Fruit fly (Drosophila melanogaster) whole organism, prepupa: ENCODE measurements around the gene CG5968.

Source experiments
- Blimp-1 ChIP-seq: fragments of 200-800 bp; sonication (Bioruptor generic); optimal IDR thresholded peaks from 3 replicates; lab custom pipeline; 2017; ENCODE audit warnings: missing biosample characterization, missing genetic modification characterization, mild to moderate bottlenecking, moderate library complexity, missing genetic modification reagents
- CG10669 ChIP-seq: fragments of 200-800 bp; sonication (Bioruptor generic); optimal IDR thresholded peaks from 3 replicates; lab custom pipeline; 2018; ENCODE audit warnings: missing biosample characterization, mild to moderate bottlenecking, missing genetic modification characterization, moderate library complexity
- CG11294 ChIP-seq: fragments of 200-800 bp; sonication (Bioruptor generic); IDR thresholded peaks from 2 replicates; pipeline ENCODE4 v1.3.6; 2022; ENCODE audit warnings: missing biosample characterization, missing genetic modification characterization
- CG15336 ChIP-seq: fragments of 200-800 bp; sonication (Bioruptor generic); IDR thresholded peaks from 2 replicates; pipeline ENCODE4 v1.3.6; 2022; ENCODE audit warnings: missing biosample characterization, missing genetic modification characterization
- CG3032 ChIP-seq: fragments of 200-800 bp; optimal IDR thresholded peaks from 2 replicates; lab custom pipeline; 2019; ENCODE audit warnings: missing biosample characterization, mild to moderate bottlenecking, missing genetic modification characterization, moderate library complexity
- CG31627 ChIP-seq: fragments of 200-800 bp; sonication (Bioruptor generic); optimal IDR thresholded peaks from 3 replicates; lab custom pipeline; 2016; ENCODE audit warnings: missing biosample characterization, missing genetic modification characterization
- CG32006 ChIP-seq: fragments of 200-800 bp; sonication (Bioruptor generic); optimal IDR thresholded peaks from 3 replicates; lab custom pipeline; 2017; ENCODE audit warnings: missing biosample characterization, mild to moderate bottlenecking, missing genetic modification characterization
- CG34406 ChIP-seq: fragments of 200-800 bp; sonication (Bioruptor generic); optimal IDR thresholded peaks from 3 replicates; lab custom pipeline; 2016; ENCODE audit warnings: missing biosample characterization, missing genetic modification characterization
- CG3919 ChIP-seq: fragments of 200-800 bp; sonication (Bioruptor generic); optimal IDR thresholded peaks from 3 replicates; lab custom pipeline; 2016; ENCODE audit warnings: missing biosample characterization, missing genetic modification characterization
- CG4318 ChIP-seq: fragments of 200-800 bp; sonication (Bioruptor generic); optimal IDR thresholded peaks from 3 replicates; lab custom pipeline; 2017; ENCODE audit warnings: missing biosample characterization, mild to moderate bottlenecking, missing genetic modification characterization
- CG6276 ChIP-seq: fragments of 200-800 bp; sonication (Bioruptor generic); optimal IDR thresholded peaks from 2 replicates; lab custom pipeline; 2017; ENCODE audit warnings: missing biosample characterization, mild to moderate bottlenecking, missing genetic modification characterization
- CG6792 ChIP-seq: fragments of 200-800 bp; sonication (Bioruptor generic); optimal IDR thresholded peaks from 3 replicates; lab custom pipeline; 2016; ENCODE audit warnings: missing biosample characterization, missing genetic modification characterization
- CG6854 ChIP-seq: fragments of 200-800 bp; sonication (Bioruptor generic); optimal IDR thresholded peaks from 2 replicates; lab custom pipeline; 2017; ENCODE audit warnings: missing biosample characterization, mild to moderate bottlenecking, missing genetic modification characterization
- CG7368 ChIP-seq: fragments of 200-800 bp; sonication (Bioruptor generic); optimal IDR thresholded peaks from 3 replicates; lab custom pipeline; 2016; ENCODE audit warnings: missing biosample characterization, missing genetic modification characterization
- CG8119 ChIP-seq: fragments of 200-800 bp; sonication (Bioruptor generic); IDR thresholded peaks from 3 replicates; pipeline ENCODE4 v1.3.6; 2022; ENCODE audit warnings: missing biosample characterization, missing genetic modification characterization
- CG8632 ChIP-seq: fragments of 200-800 bp; sonication (Bioruptor generic); optimal IDR thresholded peaks from 3 replicates; lab custom pipeline; 2016; ENCODE audit warnings: missing biosample characterization, missing genetic modification characterization
- CG9139 ChIP-seq: fragments of 200-800 bp; sonication (Bioruptor generic); optimal IDR thresholded peaks from 3 replicates; lab custom pipeline; 2017; ENCODE audit warnings: missing biosample characterization, mild to moderate bottlenecking, missing genetic modification characterization
- Eip78C ChIP-seq: fragments of 200-800 bp; sonication (Bioruptor generic); peaks from one replicate; lab custom pipeline; 2016; ENCODE audit warnings: missing biosample characterization, missing genetic modification characterization
- Eip93F ChIP-seq: fragments of 200-800 bp; sonication (Bioruptor generic); optimal IDR thresholded peaks from 2 replicates; lab custom pipeline; 2016; ENCODE audit warnings: missing biosample characterization, mild to moderate bottlenecking, missing genetic modification characterization
- Ets96B ChIP-seq: fragments of 200-800 bp; optimal IDR thresholded peaks from 2 replicates; lab custom pipeline; 2019; ENCODE audit warnings: missing biosample characterization, mild to moderate bottlenecking, missing genetic modification characterization, moderate library complexity
- Gug ChIP-seq: fragments of 200-800 bp; sonication (Bioruptor generic); IDR thresholded peaks from 2 replicates; pipeline ENCODE4 v1.3.6; 2022; ENCODE audit warnings: missing biosample characterization, missing genetic modification characterization
- Hr38 ChIP-seq: sonication (Bioruptor generic); optimal IDR thresholded peaks from 2 replicates; lab custom pipeline; 2016; ENCODE audit warnings: missing biosample characterization, missing genetic modification characterization
- Hr39 ChIP-seq: fragments of 200-800 bp; sonication (Bioruptor generic); optimal IDR thresholded peaks from 2 replicates; lab custom pipeline; 2016; ENCODE audit warnings: missing biosample characterization, missing genetic modification characterization
- Hr4 ChIP-seq: fragments of 200-800 bp; sonication (Bioruptor generic); optimal IDR thresholded peaks from 3 replicates; lab custom pipeline; 2016; ENCODE audit warnings: missing biosample characterization, missing genetic modification characterization
- Lpt ChIP-seq: fragments of 200-800 bp; sonication (Bioruptor generic); optimal IDR thresholded peaks from 3 replicates; lab custom pipeline; 2016; ENCODE audit warnings: missing biosample characterization, missing genetic modification characterization
- Met ChIP-seq: fragments of 200-800 bp; sonication (Bioruptor generic); optimal IDR thresholded peaks from 3 replicates; lab custom pipeline; 2016; ENCODE audit warnings: missing biosample characterization, missing genetic modification characterization
- OdsH ChIP-seq: fragments of 200-800 bp; sonication (Bioruptor generic); optimal IDR thresholded peaks from 3 replicates; lab custom pipeline; 2016; ENCODE audit warnings: missing biosample characterization, missing genetic modification characterization
- Smox ChIP-seq: fragments of 200-800 bp; sonication (Bioruptor generic); optimal IDR thresholded peaks from 3 replicates; lab custom pipeline; 2016; ENCODE audit warnings: missing biosample characterization, missing genetic modification characterization
- Sox102F ChIP-seq: fragments of 200-800 bp; sonication (Bioruptor generic); optimal IDR thresholded peaks from 2 replicates; lab custom pipeline; 2016; ENCODE audit warnings: missing biosample characterization, mild to moderate bottlenecking, missing genetic modification characterization
- Sox14 ChIP-seq: fragments of 200-800 bp; sonication (Bioruptor generic); optimal IDR thresholded peaks from 3 replicates; lab custom pipeline; 2016; ENCODE audit warnings: missing biosample characterization, missing genetic modification characterization
- Sox15 ChIP-seq: fragments of 200-800 bp; sonication (Bioruptor generic); optimal IDR thresholded peaks from 3 replicates; lab custom pipeline; 2016; ENCODE audit warnings: missing biosample characterization, missing genetic modification characterization
- achi ChIP-seq: fragments of 200-800 bp; sonication (Bioruptor generic); optimal IDR thresholded peaks from 3 replicates; lab custom pipeline; 2016; ENCODE audit warnings: missing biosample characterization, missing genetic modification characterization
- acj6 ChIP-seq: fragments of 200-800 bp; sonication (Bioruptor generic); optimal IDR thresholded peaks from 3 replicates; lab custom pipeline; 2016; ENCODE audit warnings: missing biosample characterization, missing genetic modification characterization
- cyc ChIP-seq: fragments of 200-800 bp; sonication (Bioruptor generic); optimal IDR thresholded peaks from 3 replicates; lab custom pipeline; 2016; ENCODE audit warnings: missing biosample characterization, missing genetic modification characterization
- dac ChIP-seq: fragments of 200-800 bp; sonication (Bioruptor generic); optimal IDR thresholded peaks from 2 replicates; lab custom pipeline; 2017; ENCODE audit warnings: missing biosample characterization, mild to moderate bottlenecking, missing genetic modification characterization
- dsx ChIP-seq: fragments of 200-800 bp; optimal IDR thresholded peaks from 3 replicates; lab custom pipeline; 2019; ENCODE audit warnings: missing biosample characterization, mild to moderate bottlenecking, missing genetic modification characterization, moderate library complexity; ENCODE audit not compliant: poor library complexity, severe bottlenecking
- eg ChIP-seq: fragments of 200-800 bp; sonication (Bioruptor generic); IDR thresholded peaks from 3 replicates; pipeline ENCODE4 v1.3.6; 2022; ENCODE audit warnings: missing biosample characterization, missing genetic modification characterization
- esn ChIP-seq: fragments of 200-800 bp; sonication (Bioruptor generic); optimal IDR thresholded peaks from 2 replicates; lab custom pipeline; 2016; ENCODE audit warnings: missing biosample characterization, mild to moderate bottlenecking, missing genetic modification characterization, moderate library complexity
- fd59A ChIP-seq: fragments of 200-800 bp; sonication (Bioruptor generic); optimal IDR thresholded peaks from 2 replicates; lab custom pipeline; 2017; ENCODE audit warnings: missing biosample characterization, mild to moderate bottlenecking, missing genetic modification characterization, missing genetic modification reagents
- fd85E ChIP-seq: fragments of 200-800 bp; sonication (Bioruptor generic); optimal IDR thresholded peaks from 3 replicates; lab custom pipeline; 2016; ENCODE audit warnings: missing biosample characterization, missing genetic modification characterization
- fkh ChIP-seq: fragments of 200-800 bp; sonication (Bioruptor generic); optimal IDR thresholded peaks from 3 replicates; lab custom pipeline; 2017; ENCODE audit warnings: missing biosample characterization, mild to moderate bottlenecking, missing genetic modification characterization, moderate library complexity
- lz ChIP-seq: fragments of 200-800 bp; sonication (Bioruptor generic); optimal IDR thresholded peaks from 3 replicates; lab custom pipeline; 2016; ENCODE audit warnings: missing biosample characterization, missing genetic modification characterization
- pdm3 ChIP-seq: fragments of 200-800 bp; sonication (Bioruptor generic); optimal IDR thresholded peaks from 3 replicates; lab custom pipeline; 2016; ENCODE audit warnings: missing biosample characterization, missing genetic modification characterization
- salr ChIP-seq, 2 experiments: fragments of 200-800 bp; sonication (Bioruptor generic); optimal IDR thresholded peaks; 3 replicates each; lab custom pipeline; 2016 to 2018; ENCODE audit warnings: missing biosample characterization in 2 of 2, missing genetic modification characterization in 2 of 2, mild to moderate bottlenecking in 1 of 2
- spab ChIP-seq: fragments of 200-800 bp; sonication (Bioruptor generic); optimal IDR thresholded peaks from 2 replicates; lab custom pipeline; 2017; ENCODE audit warnings: missing biosample characterization, mild to moderate bottlenecking, missing genetic modification characterization, missing genetic modification reagents
- ss ChIP-seq, 2 experiments: fragments of 200-800 bp; sonication (Bioruptor generic); optimal IDR thresholded peaks; 2 replicates in 1 of 2; 3 replicates in 1 of 2; lab custom pipeline; 2017 to 2018; ENCODE audit warnings: mild to moderate bottlenecking in 2 of 2, missing biosample characterization in 2 of 2, missing genetic modification characterization in 2 of 2, moderate library complexity in 1 of 2
- topi ChIP-seq: fragments of 200-800 bp; sonication (Bioruptor generic); optimal IDR thresholded peaks from 3 replicates; lab custom pipeline; 2016; ENCODE audit warnings: missing biosample characterization, missing genetic modification characterization

Gene CG5968

DNA sequence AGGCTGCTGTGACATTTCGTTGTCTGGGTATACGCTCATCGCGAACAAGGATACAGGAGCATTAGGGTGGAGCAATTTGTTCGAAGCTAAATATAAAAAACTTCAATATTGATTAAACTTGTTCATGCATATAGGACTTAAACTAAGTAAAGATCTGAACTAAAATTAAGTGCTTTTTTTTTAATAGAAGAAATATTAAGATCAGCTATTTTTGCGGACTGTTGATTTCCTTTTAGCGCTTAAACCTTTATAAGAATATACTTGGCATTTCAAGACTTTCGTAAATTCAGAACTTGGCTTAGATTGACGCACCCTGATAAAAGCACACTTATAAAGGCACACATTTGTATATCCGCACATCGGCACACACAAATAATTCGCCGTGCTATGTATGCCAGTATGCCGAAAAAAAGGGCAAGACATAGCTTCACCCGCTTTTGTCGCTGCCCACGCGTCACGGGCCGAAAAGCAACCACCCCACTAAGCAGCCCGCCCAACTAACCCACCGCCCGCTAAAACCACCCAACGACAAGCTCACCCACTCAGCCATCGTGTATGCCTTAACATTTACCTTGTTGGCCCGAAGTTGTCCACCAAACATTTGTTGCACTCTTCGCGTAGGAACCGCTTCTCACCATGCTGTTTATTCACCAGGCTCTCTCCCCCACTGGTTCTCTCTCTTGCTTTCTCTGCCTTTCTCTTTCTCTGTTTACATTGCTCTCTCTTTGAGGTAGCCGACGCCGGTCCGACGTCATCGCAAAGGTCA lies 1.9 kb downstream of the CG5968 start (continued):
- TF ChIP-seq CG9139 (GFP tag; lab: Kevin White, UChicago) (no peak), CG31627 (GFP tag; lab: Kevin White, UChicago) (peak; percentile 24), salr (GFP tag; optimal IDR thresholded peaks at IDR 0.05; lab: Kevin White, UChicago) (no peak), topi (GFP tag; lab: Kevin White, UChicago) (no peak), acj6 (GFP tag; lab: Kevin White, UChicago) (peak; percentile 38), Blimp-1 (GFP tag; lab: Kevin White, UChicago) (no peak), Gug (peak; percentile 27; the same call in 1 of the 2 replicates), CG11294 (GFP tag; lab: Robert Waterston, UW) (peak; percentile 39; the same call in 1 of the 2 replicates), Hr39 (GFP tag; lab: Kevin White, UChicago) (no peak)

dm6 chr2L:16545772-16546171 lies 4.0 kb downstream of the CG5968 start:
- TF ChIP-seq CG11294 (GFP tag; lab: Robert Waterston, UW) (peak; percentile 82), fd59A (GFP tag; lab: Kevin White, UChicago) (peak; percentile 45), lz (GFP tag; lab: Kevin White, UChicago) (peak; percentile 83), dsx (GFP tag; lab: Kevin White, UChicago) (peak; percentile 60), Sox102F (GFP tag; lab: Kevin White, UChicago) (peak; percentile 89), spab (GFP tag; lab: Kevin White, UChicago) (peak; percentile 48), CG6854 (GFP tag; lab: Kevin White, UChicago) (peak; percentile 65), CG15336 (GFP tag; lab: Robert Waterston, UW) (peak; percentile 95), achi (GFP tag; lab: Kevin White, UChicago) (peak; percentile 87), Ets96B (tag; lab: Kevin White, UChicago) (peak; percentile 70), CG3032 (tag; lab: Kevin White, UChicago) (peak; percentile 53), CG9139 (GFP tag; lab: Kevin White, UChicago) (peak; percentile 38), Sox14 (GFP tag; lab: Kevin White, UChicago) (peak; percentile 88), Eip93F (GFP tag; lab: Kevin White, UChicago) (peak; percentile 68), Lpt (GFP tag; lab: Kevin White, UChicago) (peak; percentile 94), CG8632 (GFP tag; lab: Kevin White, UChicago) (peak; percentile 68), cyc (GFP tag; lab: Kevin White, UChicago) (peak; percentile 78), acj6 (GFP tag; lab: Kevin White, UChicago) (peak; percentile 77), eg (GFP tag; lab: Robert Waterston, UW) (peak; percentile 95), ss (GFP tag; optimal IDR thresholded peaks at IDR 0.05; lab: Kevin White, UChicago) (peak; percentile 43 to 60), pdm3 (peak; percentile 88), esn (GFP tag; lab: Kevin White, UChicago) (peak; percentile 85), CG8119 (GFP tag; lab: Robert Waterston, UW) (peak; percentile 94), fd85E (GFP tag; lab: Kevin White, UChicago) (no peak), Smox (GFP tag; lab: Kevin White, UChicago) (peak; percentile 81), dac (GFP tag; lab: Kevin White, UChicago) (peak; percentile 93), CG32006 (GFP tag; lab: Kevin White, UChicago) (peak; percentile 95), CG4318 (peak; percentile 91), Hr4 (GFP tag; lab: Kevin White, UChicago) (peak; percentile 96), CG3919 (GFP tag; lab: Kevin White, UChicago) (peak; percentile 90), Eip78C (GFP tag; lab: Kevin White, UChicago) (peak; percentile 95), CG31627 (GFP tag; lab: Kevin White, UChicago) (peak; percentile 81), CG34406 (GFP tag; lab: Kevin White, UChicago) (peak; percentile 72), Sox15 (GFP tag; lab: Kevin White, UChicago) (peak; percentile 49), fkh (peak; percentile 14), Gug (peak; percentile 89), CG6276 (GFP tag; lab: Kevin White, UChicago) (peak; percentile 93), Hr39 (GFP tag; lab: Kevin White, UChicago) (peak; percentile 78), topi (GFP tag; lab: Kevin White, UChicago) (peak; percentile 87), Met (GFP tag; lab: Kevin White, UChicago) (peak; percentile 88), OdsH (GFP tag; lab: Kevin White, UChicago) (peak; percentile 86), CG10669 (GFP tag; lab: Kevin White, UChicago) (peak; percentile 55), CG7368 (peak; percentile 55), Hr38 (GFP tag; lab: Kevin White, UChicago) (peak; percentile 4), CG6792 (GFP tag; lab: Kevin White, UChicago) (peak; percentile 70)
